Worm (Caenorhabditis elegans): ENCODE data around the gene T05G5.5.

- TF ChIP-seq hlh-30 (tag; optimal IDR thresholded peaks at IDR 0.05; ENCODE audit: insufficient read depth) = no peak
- no peak for TF ChIP-seq fkh-10 (GFP tag; optimal IDR thresholded peaks at IDR 0.05)
Observed at ce11 chrIII:9764718-9765117, 13.5 kb upstream of the T05G5.5 start.

All from whole organism, late embryonic.